Fruit fly (Drosophila melanogaster): ENCODE data around the gene RpS19b.
A peak's percentile ranks its signal among the peaks of the same experiment; 100 is the strongest.

- no peak for TF ChIP-seq CG11085 (GFP tag; IDR thresholded peaks at IDR 0.05)
- peak; percentile 61 for TF ChIP-seq Sin3A (optimal IDR thresholded peaks at IDR 0.05)
- TF ChIP-seq pzg (GFP tag; optimal IDR thresholded peaks at IDR 0.05), result peak; percentile 81
- TF ChIP-seq CG9797 (GFP tag; optimal IDR thresholded peaks at IDR 0.05), result peak; percentile 75
- TF ChIP-seq ken (GFP tag; IDR thresholded peaks at IDR 0.05), result peak; percentile 85
- no peak for TF ChIP-seq CG7271 (tag; optimal IDR thresholded peaks at IDR 0.05)
- peak; percentile 33; the same call in 1 of the 2 replicates for TF ChIP-seq wdn (GFP tag; IDR thresholded peaks at IDR 0.05)
- no peak for TF ChIP-seq br (optimal IDR thresholded peaks at IDR 0.05)
- TF ChIP-seq jumu (GFP tag; optimal IDR thresholded peaks at IDR 0.05), result peak; percentile 5
Observed at dm6 chr3R:23933684-23934575, 600 bp upstream of the RpS19b start, which contains the start of gene CG5854.
